Fruit fly (Drosophila melanogaster): ENCODE measurements around the gene CG18787.

Gene CG18787

DNA sequence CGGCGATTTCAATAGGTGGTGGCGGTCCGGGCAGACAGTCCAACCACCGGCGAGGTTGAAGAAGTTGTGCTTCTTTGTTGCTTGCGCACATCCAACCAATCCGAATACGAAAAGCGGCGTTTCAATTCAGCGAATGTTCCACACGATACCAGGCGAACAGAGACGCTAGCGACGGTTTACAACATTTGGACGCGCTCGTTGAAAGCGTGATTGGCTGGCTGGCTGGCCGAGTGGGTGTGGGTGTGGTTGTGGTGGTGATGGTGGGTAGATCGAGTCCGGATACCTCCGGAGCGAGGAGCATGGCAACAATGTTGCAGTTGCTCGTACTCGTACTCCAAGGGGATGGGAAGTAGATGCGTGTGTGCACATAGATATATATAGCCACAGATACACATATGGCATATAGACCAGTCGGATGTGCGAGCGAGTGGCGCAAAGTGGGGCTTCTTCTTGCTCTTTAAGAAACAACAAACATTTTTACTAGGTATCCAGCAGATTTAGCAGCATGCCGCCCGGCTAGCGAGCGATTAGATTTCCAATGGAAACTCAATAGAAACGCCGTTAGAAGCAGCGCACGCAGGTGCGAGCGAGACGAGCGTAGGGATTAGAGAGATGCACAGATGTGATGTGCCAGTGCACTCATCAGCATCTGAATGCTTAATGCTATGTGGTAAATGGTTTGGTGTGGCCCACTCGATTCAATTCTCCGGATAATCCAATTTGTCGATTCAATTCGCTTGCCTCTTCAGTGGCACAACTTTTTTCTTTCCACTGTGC, 11.1 kb upstream of the CG18787 start (continued):
- TF ChIP-seq trem (tag; optimal IDR thresholded peaks at IDR 0.05) (peak; percentile 15), Scr (GFP tag; IDR thresholded peaks at IDR 0.05; ENCODE audit: partially characterized antibody) (no peak), CG18599 (GFP tag; optimal IDR thresholded peaks at IDR 0.05) (peak; percentile 18), gro (GFP tag; optimal IDR thresholded peaks at IDR 0.05) (peak; percentile 53), lab (GFP tag; optimal IDR thresholded peaks at IDR 0.05) (peak; percentile 45), Doc3 (GFP tag; IDR thresholded peaks at IDR 0.05; ENCODE audit: partially characterized antibody) (no peak), sens (GFP tag) (peak; percentile 84), Nf-YA (GFP tag; IDR thresholded peaks at IDR 0.05) (no peak), CG12155 (GFP tag; optimal IDR thresholded peaks at IDR 0.05) (peak; percentile 82), Hand (GFP tag; optimal IDR thresholded peaks at IDR 0.05) (peak; percentile 17), Nf-YB (GFP tag; optimal IDR thresholded peaks at IDR 0.05) (peak; percentile 100), pnt (GFP tag; optimal IDR thresholded peaks at IDR 0.05) (no peak), CG11504 (tag; optimal IDR thresholded peaks at IDR 0.05) (peak; percentile 99), kni (GFP tag; optimal IDR thresholded peaks at IDR 0.05) (peak; percentile 100), CG3838 (GFP tag; optimal IDR thresholded peaks at IDR 0.05) (peak; percentile 98), corto (GFP tag; optimal IDR thresholded peaks at IDR 0.05) (no peak), CG13894 (tag; optimal IDR thresholded peaks at IDR 0.05) (peak; percentile 89)

DNA sequence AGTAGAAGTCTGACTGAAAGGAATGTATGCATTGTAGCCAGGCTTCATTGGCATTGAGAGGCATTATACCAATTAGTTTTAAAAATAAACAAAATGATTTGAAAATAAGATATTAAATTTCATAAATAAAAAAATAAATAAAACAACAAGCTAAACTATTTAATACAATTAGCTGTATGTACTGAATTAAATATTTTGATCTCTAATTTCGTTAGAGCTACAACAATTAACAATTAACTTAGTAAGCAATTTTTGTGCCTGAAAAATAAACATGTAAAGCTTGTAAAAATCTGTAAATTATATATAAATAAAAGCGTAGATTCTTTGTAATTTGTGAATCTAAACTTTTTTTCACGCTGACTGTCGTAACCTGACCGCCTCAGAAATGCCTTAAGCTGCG, 8.7 kb upstream of the CG18787 start, which contains the start of gene Rh5:
Gene Rh5 (plus strand): TSS at position 301 of the 400 bp plus-strand sequence.
- TF ChIP-seq nmo (GFP tag; optimal IDR thresholded peaks at IDR 0.05) = no peak
- no peak for TF ChIP-seq CG18764 (GFP tag; optimal IDR thresholded peaks at IDR 0.05)
- no peak for TF ChIP-seq Opbp (GFP tag; IDR thresholded peaks at IDR 0.05; ENCODE audit: partially characterized antibody)
- no peak for TF ChIP-seq E2f2 (GFP tag; IDR thresholded peaks at IDR 0.05)
- no peak for TF ChIP-seq tap (tag; optimal IDR thresholded peaks at IDR 0.05)
- no peak for TF ChIP-seq sr (GFP tag; IDR thresholded peaks at IDR 0.05)
- no peak for TF ChIP-seq CG1603 (tag; optimal IDR thresholded peaks at IDR 0.05)
- no peak for TF ChIP-seq Abd-B (GFP tag; optimal IDR thresholded peaks at IDR 0.05)
- TF ChIP-seq YL-1 (GFP tag; optimal IDR thresholded peaks at IDR 0.05) = no peak
- no peak for TF ChIP-seq dysf (GFP tag; IDR thresholded peaks at IDR 0.05)
- TF ChIP-seq NC2β (GFP tag; optimal IDR thresholded peaks at IDR 0.05) = no peak
- TF ChIP-seq Ssrp (tag; optimal IDR thresholded peaks at IDR 0.05) = no peak
- no peak for TF ChIP-seq bbx (GFP tag; IDR thresholded peaks at IDR 0.05; ENCODE audit: partially characterized antibody)
- TF ChIP-seq CG18262 (tag; optimal IDR thresholded peaks at IDR 0.05) = no peak
- no peak for TF ChIP-seq CG10565 (GFP tag; optimal IDR thresholded peaks at IDR 0.05)
- TF ChIP-seq dati (GFP tag; IDR thresholded peaks at IDR 0.05) = no peak

- TF ChIP-seq MTF-1 (GFP tag; optimal IDR thresholded peaks at IDR 0.05; ENCODE audit: borderline replicate concordance) = peak; percentile 53
- peak; percentile 74 for TF ChIP-seq CG13624 (GFP tag; optimal IDR thresholded peaks at IDR 0.05)
- no peak for TF ChIP-seq CG2129 (GFP tag; IDR thresholded peaks at IDR 0.05; ENCODE audit: partially characterized antibody)
- TF ChIP-seq CG16813 (GFP tag; IDR thresholded peaks at IDR 0.05; ENCODE audit: partially characterized antibody) = no peak
- TF ChIP-seq CG13296 (GFP tag; optimal IDR thresholded peaks at IDR 0.05) = peak; percentile 60
- TF ChIP-seq nmo (GFP tag; optimal IDR thresholded peaks at IDR 0.05) = peak; percentile 81
- peak; percentile 44 for TF ChIP-seq jumu (GFP tag; optimal IDR thresholded peaks at IDR 0.05)
- TF ChIP-seq CG11456 (GFP tag; IDR thresholded peaks at IDR 0.05) = no peak
- no peak for TF ChIP-seq Bgb (GFP tag; IDR thresholded peaks at IDR 0.05; ENCODE audit: partially characterized antibody)
- no peak for TF ChIP-seq CG9727 (GFP tag; optimal IDR thresholded peaks at IDR 0.05)
- peak; percentile 87 for TF ChIP-seq pb (GFP tag; optimal IDR thresholded peaks at IDR 0.05)
- TF ChIP-seq CG30403 (GFP tag; optimal IDR thresholded peaks at IDR 0.05) = no peak
- no peak for TF ChIP-seq CG4282 (GFP tag; optimal IDR thresholded peaks at IDR 0.05)
- TF ChIP-seq nau (GFP tag; optimal IDR thresholded peaks at IDR 0.05) = peak; percentile 84
- TF ChIP-seq dmrt11E (tag; optimal IDR thresholded peaks at IDR 0.05) = peak; percentile 21
These were observed 8.2 kb upstream of the CG18787 start for dm6 chr2L:12007331-12007791.

Data from whole organism, embryonic.